Worm (Caenorhabditis elegans) whole organism, L1 larva: ENCODE results near the gene K08F9.4.
"Not testable (repeated sequence)": the region's sequence is repeated elsewhere in the genome, so short reads cannot be mapped to it uniquely, and the experiment has no call there.

Experiments
- C34B4.2 ChIP-seq: sonication (generic microtip); optimal IDR thresholded peaks from 2 replicates; lab custom pipeline; 2017; ENCODE audit warnings: mild to moderate bottlenecking, missing genetic modification characterization, missing compliant biosample characterization
- F16B12.6 ChIP-seq: fragments of 150-350 bp; optimal IDR thresholded peaks from 2 replicates; lab custom pipeline; 2014; ENCODE audit warnings: missing biosample characterization, missing genetic modification characterization
- Y116A8C.19 ChIP-seq: sonication (generic microtip); optimal IDR thresholded peaks from 2 replicates; lab custom pipeline; 2016; ENCODE audit warnings: missing compliant biosample characterization, missing genetic modification characterization, borderline replicate concordance
- aha-1 ChIP-seq: fragments of 150-350 bp; optimal IDR thresholded peaks from 2 replicates; lab custom pipeline; 2014; ENCODE audit warnings: missing biosample characterization, missing genetic modification characterization
- ceh-90 ChIP-seq: sonication (generic microtip); optimal IDR thresholded peaks from 2 replicates; lab custom pipeline; 2016; ENCODE audit warnings: missing genetic modification characterization, missing compliant biosample characterization
- dsc-1 ChIP-seq: sonication (generic microtip); optimal IDR thresholded peaks from 2 replicates; lab custom pipeline; 2016; ENCODE audit warnings: mild to moderate bottlenecking, missing genetic modification characterization, missing compliant biosample characterization
- efl-1 ChIP-seq, 4 experiments: fragments of 150-350 bp; optimal IDR thresholded peaks in 3 of 4; peaks in 1 of 4; 1 replicate in 1 of 4; 2 replicates in 3 of 4; lab custom pipeline; 2014; ENCODE audit warnings: missing biosample characterization in 2 of 4, missing genetic modification characterization in 2 of 4, missing genetic modification reagents in 2 of 4
- elt-2 ChIP-seq: sonication (generic microtip); optimal IDR thresholded peaks from 2 replicates; lab custom pipeline; 2016; ENCODE audit warnings: missing genetic modification characterization, mild to moderate bottlenecking, inconsistent platforms, missing compliant biosample characterization, missing genetic modification reagents
- elt-3 ChIP-seq, 6 experiments: fragments of 150-350 bp in 1 of 6; sonication (generic microtip); optimal IDR thresholded peaks; 2 replicates each; lab custom pipeline; 2017 to 2018; ENCODE audit warnings: missing biosample characterization in 6 of 6, missing genetic modification characterization in 6 of 6, inconsistent platforms in 1 of 6
- ets-5 ChIP-seq: fragments of 200-800 bp; sonication (Bioruptor generic); IDR thresholded peaks from 2 replicates; pipeline ENCODE4 v1.3.6; 2022; ENCODE audit warnings: missing genetic modification characterization, missing compliant biosample characterization
- fkh-10 ChIP-seq: sonication (generic microtip); optimal IDR thresholded peaks from 2 replicates; lab custom pipeline; 2017; ENCODE audit warnings: missing biosample characterization, missing genetic modification reagents, missing genetic modification characterization
- fkh-4 ChIP-seq: sonication (generic microtip); optimal IDR thresholded peaks from 2 replicates; lab custom pipeline; 2016; ENCODE audit warnings: missing compliant biosample characterization, missing genetic modification characterization, borderline replicate concordance
- hlh-17 ChIP-seq: fragments of 200-800 bp; sonication (Bioruptor generic); optimal IDR thresholded peaks from 2 replicates; lab custom pipeline; 2018; ENCODE audit warnings: missing genetic modification characterization, mild to moderate bottlenecking, missing compliant biosample characterization, moderate library complexity, borderline replicate concordance
- hlh-4 ChIP-seq: sonication (generic microtip); optimal IDR thresholded peaks from 2 replicates; lab custom pipeline; 2016; ENCODE audit warnings: mild to moderate bottlenecking, missing genetic modification characterization, missing compliant biosample characterization
- hpl-2 ChIP-seq: fragments of 150-350 bp; optimal IDR thresholded peaks from 2 replicates; lab custom pipeline; 2014; ENCODE audit warnings: missing biosample characterization, missing genetic modification reagents, missing genetic modification characterization
- irx-1 ChIP-seq: sonication (generic microtip); optimal IDR thresholded peaks from 2 replicates; lab custom pipeline; 2016; ENCODE audit warnings: missing genetic modification characterization, missing compliant biosample characterization
- lin-15B ChIP-seq: fragments of 150-350 bp; sonication (generic microtip); optimal IDR thresholded peaks from 3 replicates; lab custom pipeline; 2014; ENCODE audit warnings: missing biosample characterization, missing genetic modification characterization
- lir-3 ChIP-seq: sonication (generic microtip); optimal IDR thresholded peaks from 2 replicates; lab custom pipeline; 2016; ENCODE audit warnings: mild to moderate bottlenecking, missing genetic modification characterization, moderate library complexity, missing compliant biosample characterization; ENCODE audit not compliant: poor library complexity
- lsy-2 ChIP-seq, 2 experiments: fragments of 150-350 bp; optimal IDR thresholded peaks; 2 replicates each; lab custom pipeline; 2014; ENCODE audit warnings: missing biosample characterization in 2 of 2, missing genetic modification characterization in 2 of 2
- mdl-1 ChIP-seq, 2 experiments: fragments of 150-350 bp; optimal IDR thresholded peaks; 2 replicates each; lab custom pipeline; 2014 to 2017; ENCODE audit warnings: missing biosample characterization in 2 of 2, missing genetic modification characterization in 2 of 2, inconsistent platforms in 1 of 2
- mef-2 ChIP-seq: fragments of 150-350 bp; optimal IDR thresholded peaks from 2 replicates; lab custom pipeline; 2014; ENCODE audit warnings: missing biosample characterization, missing genetic modification characterization
- nhr-20 ChIP-seq: sonication (generic microtip); optimal IDR thresholded peaks from 2 replicates; lab custom pipeline; 2016; ENCODE audit warnings: mild to moderate bottlenecking, missing genetic modification characterization, missing compliant biosample characterization
- nhr-47 ChIP-seq: sonication (generic microtip); optimal IDR thresholded peaks from 2 replicates; lab custom pipeline; 2016; ENCODE audit warnings: mild to moderate bottlenecking, missing genetic modification characterization, moderate library complexity, missing compliant biosample characterization
- nhr-84 ChIP-seq: sonication (generic microtip); optimal IDR thresholded peaks from 2 replicates; lab custom pipeline; 2017; ENCODE audit warnings: missing biosample characterization, missing genetic modification characterization
- nhr-85 ChIP-seq: sonication (generic microtip); peaks from one replicate; lab custom pipeline; 2016; ENCODE audit warnings: missing genetic modification characterization, inconsistent platforms, missing compliant biosample characterization
- pqm-1 ChIP-seq: sonication (generic microtip); optimal IDR thresholded peaks from 3 replicates; lab custom pipeline; 2017; ENCODE audit warnings: missing biosample characterization, missing genetic modification characterization
- rnt-1 ChIP-seq: sonication (generic microtip); optimal IDR thresholded peaks from 2 replicates; lab custom pipeline; 2016; ENCODE audit warnings: mild to moderate bottlenecking, missing genetic modification characterization, moderate library complexity, missing compliant biosample characterization
- sox-4 ChIP-seq: sonication (generic microtip); optimal IDR thresholded peaks from 2 replicates; lab custom pipeline; 2016; ENCODE audit warnings: missing genetic modification characterization, missing compliant biosample characterization
- tbx-2 ChIP-seq: sonication (generic microtip); optimal IDR thresholded peaks from 2 replicates; lab custom pipeline; 2016; ENCODE audit warnings: missing genetic modification characterization, missing compliant biosample characterization
- unc-86 ChIP-seq: sonication (generic microtip); optimal IDR thresholded peaks from 2 replicates; lab custom pipeline; 2016; ENCODE audit warnings: missing genetic modification characterization, missing compliant biosample characterization
- vab-15 ChIP-seq: sonication (generic microtip); optimal IDR thresholded peaks from 2 replicates; lab custom pipeline; 2017; ENCODE audit warnings: missing genotype, mild to moderate bottlenecking, missing genetic modification characterization, missing compliant biosample characterization
- xbp-1 ChIP-seq: sonication (generic microtip); optimal IDR thresholded peaks from 2 replicates; lab custom pipeline; 2016; ENCODE audit warnings: missing genetic modification characterization, missing compliant biosample characterization
- zag-1 ChIP-seq: fragments of 150-350 bp; optimal IDR thresholded peaks from 2 replicates; lab custom pipeline; 2014; ENCODE audit warnings: missing biosample characterization, missing genetic modification characterization
- ztf-11 ChIP-seq, 2 experiments: sonication (generic microtip); optimal IDR thresholded peaks; 2 replicates each; lab custom pipeline; 2016 to 2017; ENCODE audit warnings: missing genetic modification characterization in 2 of 2, missing biosample characterization in 1 of 2, missing compliant biosample characterization in 1 of 2

The K08F9.4 gene

DNA sequence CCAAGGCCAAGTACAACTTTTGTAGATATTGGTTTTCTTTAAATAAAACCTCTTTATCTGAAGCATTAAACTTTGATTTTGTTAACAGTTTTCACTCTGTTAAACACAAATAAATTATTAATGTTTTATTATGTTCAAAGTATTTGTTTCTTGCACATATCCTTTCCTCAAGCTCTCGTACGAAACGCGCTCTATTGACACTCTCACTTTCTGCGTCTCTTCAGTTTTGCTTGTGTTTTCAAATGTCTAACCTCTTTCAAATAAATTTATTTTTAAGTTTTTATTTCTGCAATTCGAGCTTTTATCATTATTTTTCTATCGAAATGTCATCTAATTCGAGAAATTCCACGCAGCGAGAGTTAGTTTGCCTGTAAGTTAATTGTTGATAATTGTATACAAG is at the start of gene K08F9.4 (continued):
- no peak for TF ChIP-seq ets-5
- TF ChIP-seq rnt-1 (tag; lab: Kevin White, UChicago): peak; percentile 73

ce11 chrV:15094749-15095148 is 49.1 kb upstream of the K08F9.4 start, which contains the start of gene srx-78:
Gene srx-78, plus strand, starts transcription at chrV:15095049.
- TF ChIP-seq vab-15 (no peak), lin-15B (tag; lab: Kevin White, UChicago) (no peak), tbx-2 (tag; lab: Kevin White, UChicago) (no peak), elt-3 (tag; optimal IDR thresholded peaks at IDR 0.05; lab: Kevin White, UChicago) (no peak), zag-1 (tag; lab: Kevin White, UChicago) (no peak), Y116A8C.19 (no peak), nhr-20 (tag; lab: Kevin White, UChicago) (no peak), hlh-4 (tag; lab: Kevin White, UChicago) (no peak), xbp-1 (tag; lab: Kevin White, UChicago) (no peak), efl-1 (optimal IDR thresholded peaks at IDR 0.05; lab: Kevin White, UChicago) (no peak), efl-1 (GFP tag; optimal IDR thresholded peaks at IDR 0.05 in 1 of 2; lab: Kevin White, UChicago) (no peak)
- TF ChIP-seq, all 84 proteins: peak for 0

- TF ChIP-seq hlh-17 (GFP tag; lab: Kevin White, UChicago) (no peak), dsc-1 (no peak), elt-3 (tag; optimal IDR thresholded peaks at IDR 0.05; lab: Kevin White, UChicago) (no peak), sox-4 (tag; lab: Kevin White, UChicago) (no peak), pqm-1 (tag; lab: Kevin White, UChicago) (no peak), ztf-11 (tag; optimal IDR thresholded peaks at IDR 0.05; lab: Kevin White, UChicago) (no peak), ceh-90 (tag; lab: Kevin White, UChicago) (no peak), lir-3 (tag; lab: Kevin White, UChicago) (no peak), efl-1 (optimal IDR thresholded peaks at IDR 0.05; lab: Kevin White, UChicago) (no peak), efl-1 (GFP tag; optimal IDR thresholded peaks at IDR 0.05 in 1 of 2; lab: Kevin White, UChicago) (no peak), nhr-20 (tag; lab: Kevin White, UChicago) (no peak), mdl-1 (tag; optimal IDR thresholded peaks at IDR 0.05; lab: Kevin White, UChicago) (no peak), elt-2 (tag; lab: Kevin White, UChicago) (no peak), fkh-4 (tag; lab: Kevin White, UChicago) (no peak), C34B4.2 (tag; lab: Kevin White, UChicago) (no peak), irx-1 (tag; lab: Kevin White, UChicago) (no peak), hlh-4 (tag; lab: Kevin White, UChicago) (no peak), ets-5 (no peak), hpl-2 (no peak), fkh-10 (GFP tag; lab: Kevin White, UChicago) (no peak), lsy-2 (tag; optimal IDR thresholded peaks at IDR 0.05; lab: Kevin White, UChicago) (no peak)
Measured at ce11 chrV:15099447-15099846, 44.4 kb upstream of the K08F9.4 start, which contains the start of gene C01G10.1. Gene C01G10.1, plus strand, starts transcription at chrV:15099747.

- not testable (repeated sequence) for TF ChIP-seq F16B12.6, vab-15, mef-2
Measured at ce11 chrV:15105893-15106598, 37.8 kb upstream of the K08F9.4 start, which contains the start of gene C01G10.14. Gene C01G10.14, minus strand, starts transcription at chrV:15105943.

DNA sequence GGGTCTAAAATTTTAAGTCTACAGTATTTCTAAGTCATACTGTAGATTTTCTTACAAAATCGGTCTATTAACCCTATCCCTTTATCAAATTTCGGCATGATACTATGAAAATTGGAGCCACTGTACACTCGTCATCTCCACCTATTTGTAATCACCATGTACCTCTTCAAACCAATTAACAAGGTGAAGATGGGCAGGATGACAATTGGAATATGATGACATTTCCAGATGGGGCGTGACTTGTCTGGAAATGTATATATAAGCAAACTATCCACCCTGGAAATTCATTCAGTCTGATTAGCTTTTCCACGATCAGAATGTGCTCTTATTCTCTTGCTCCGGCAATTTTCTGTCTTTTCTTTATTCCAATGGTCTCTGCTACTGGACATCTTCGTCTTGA is 34.6 kb upstream of the K08F9.4 start, which contains the start of gene Y75B12A.2:
TSS of gene Y75B12A.2 (plus strand) at position 301 of the 400 bp plus-strand sequence.
- TF ChIP-seq fkh-10 (GFP tag; lab: Kevin White, UChicago) (no peak), elt-3 (tag; optimal IDR thresholded peaks at IDR 0.05; lab: Kevin White, UChicago) (no peak), aha-1 (tag; lab: Kevin White, UChicago) (no peak), unc-86 (tag; lab: Kevin White, UChicago) (no peak), nhr-84 (tag; lab: Kevin White, UChicago) (no peak), lsy-2 (tag; optimal IDR thresholded peaks at IDR 0.05; lab: Kevin White, UChicago) (no peak), nhr-85 (tag; lab: Kevin White, UChicago) (no peak), nhr-47 (tag; lab: Kevin White, UChicago) (no peak)
